Worm (Caenorhabditis elegans) whole organism, L4/young adult: ENCODE results near the gene W01C8.1.

Experiments
- W03F9.2 ChIP-seq: fragments of 150-350 bp; optimal IDR thresholded peaks from 2 replicates; lab custom pipeline; 2014; ENCODE audit warnings: missing biosample characterization, missing genetic modification characterization
- dao-5 ChIP-seq: sonication (generic microtip); optimal IDR thresholded peaks from 2 replicates; lab custom pipeline; 2016; ENCODE audit warnings: missing genotype, missing genetic modification characterization, moderate library complexity, missing compliant biosample characterization
- him-1 ChIP-seq: sonication (generic microtip); optimal IDR thresholded peaks from 2 replicates; lab custom pipeline; 2016; ENCODE audit warnings: missing genotype, missing genetic modification reagents, missing genetic modification characterization, missing compliant biosample characterization

Gene W01C8.1

DNA sequence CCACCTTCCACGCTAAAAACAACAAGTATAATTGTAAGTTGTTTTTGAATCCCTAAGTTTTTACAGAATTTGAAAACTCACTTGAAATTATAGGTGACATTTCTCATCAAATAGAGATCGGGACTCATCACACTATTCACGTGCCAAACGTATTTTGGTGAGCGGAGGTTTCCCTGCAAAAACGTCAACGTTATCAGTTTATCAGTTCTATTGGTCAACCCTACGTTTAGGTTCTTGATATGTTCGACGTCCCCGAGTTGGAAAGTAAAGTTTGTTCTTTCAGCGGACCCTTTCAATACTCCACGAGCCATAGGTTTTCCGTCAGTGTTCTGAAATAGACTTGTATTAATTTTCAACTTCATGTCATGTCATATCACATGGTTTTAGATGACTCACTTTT, 3.2 kb downstream of the W01C8.1 start:
- TF ChIP-seq W03F9.2 (tag; lab: Kevin White, UChicago) (no peak), him-1 (tag; lab: Kevin White, UChicago) (no peak), dao-5 (tag; lab: Kevin White, UChicago) (no peak)

DNA sequence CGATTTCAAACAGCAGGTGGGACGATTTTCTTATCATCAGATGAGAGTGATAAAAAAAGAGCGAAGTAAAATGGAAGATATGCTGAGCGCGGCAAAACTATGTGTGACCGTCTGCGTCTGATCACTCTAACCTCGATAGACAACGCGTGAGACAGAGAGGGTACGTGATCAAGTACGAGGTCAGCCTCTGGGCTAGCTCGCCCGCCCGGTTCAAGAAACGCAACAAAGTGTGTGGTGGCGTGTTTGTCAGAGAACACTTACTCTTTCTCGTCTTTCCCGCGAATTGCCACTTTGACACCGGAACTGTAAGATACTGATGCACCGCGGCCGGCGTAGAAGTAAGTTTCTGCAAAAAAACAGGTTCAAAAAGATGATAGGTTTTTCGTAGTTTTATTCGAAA, 4.0 kb downstream of the W01C8.1 start:
- TF ChIP-seq W03F9.2 (tag; lab: Kevin White, UChicago) (no peak), dao-5 (tag; lab: Kevin White, UChicago) (no peak), him-1 (tag; lab: Kevin White, UChicago) (no peak)

DNA sequence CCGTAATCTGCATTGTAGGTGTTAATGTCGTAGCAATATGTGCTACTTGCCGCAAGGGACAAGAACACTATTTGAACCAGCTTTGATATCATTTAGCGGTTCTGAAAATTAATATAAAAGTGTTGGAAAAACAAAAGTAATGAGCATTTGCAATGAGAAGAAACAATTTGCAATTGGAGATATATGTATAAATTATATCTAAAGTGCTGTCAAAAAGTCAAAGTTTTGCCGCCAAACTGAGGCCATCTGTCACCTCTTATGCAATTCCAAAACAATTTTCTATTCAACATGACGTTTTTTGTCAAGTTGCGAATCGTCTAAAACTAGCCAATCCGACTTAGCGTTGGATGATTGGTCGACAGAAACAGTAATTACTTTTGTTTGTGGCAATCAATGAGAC, 5.0 kb downstream of the W01C8.1 start, which contains the start of gene W01C8.5:
Gene W01C8.5 (minus strand): TSS at position 101 of the 400 bp plus-strand sequence.
- TF ChIP-seq W03F9.2 (tag; lab: Kevin White, UChicago) = no peak
- TF ChIP-seq him-1 (tag; lab: Kevin White, UChicago) = no peak
- no peak for TF ChIP-seq dao-5 (tag; lab: Kevin White, UChicago)

DNA sequence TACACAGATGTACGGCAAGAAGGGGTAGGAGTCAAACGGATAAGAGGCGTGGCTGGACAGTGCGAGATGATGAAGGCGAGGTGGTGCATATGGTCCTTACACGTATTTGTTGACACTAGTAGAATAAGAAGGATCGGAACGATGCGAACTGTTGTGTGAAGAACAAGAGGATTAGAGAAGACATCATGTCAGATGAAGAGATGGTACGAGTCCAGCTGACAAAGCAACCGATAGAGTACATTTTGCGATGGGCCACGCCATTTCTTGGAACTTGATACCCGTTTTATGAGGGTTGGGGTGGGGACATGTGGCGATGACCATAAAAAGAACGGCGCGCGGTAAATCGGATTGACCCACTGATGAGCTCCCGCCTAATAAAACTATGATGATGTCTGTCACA, 6.2 kb downstream of the W01C8.1 start:
- TF ChIP-seq dao-5 (tag; lab: Kevin White, UChicago) (no peak), W03F9.2 (tag; lab: Kevin White, UChicago) (no peak), him-1 (tag; lab: Kevin White, UChicago) (no peak)

DNA sequence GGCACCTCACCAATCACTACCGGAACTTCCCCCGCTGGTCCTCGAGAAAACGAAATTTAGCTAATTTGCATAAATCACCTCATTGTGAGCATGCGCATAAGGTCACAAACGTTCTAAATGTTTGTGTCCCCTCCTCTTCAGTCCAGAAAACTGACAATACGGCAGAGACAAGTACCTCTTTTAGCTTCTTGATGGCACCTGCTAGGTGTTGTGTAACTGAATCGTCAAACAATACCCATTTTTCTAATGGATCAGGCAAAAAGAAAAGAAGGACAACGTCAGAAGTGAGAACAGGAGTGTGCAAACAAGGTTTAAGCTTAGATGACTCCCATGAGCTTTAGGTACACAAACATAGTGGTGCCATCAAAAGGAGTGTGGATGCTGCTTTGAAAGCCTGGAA, 7.4 kb downstream of the W01C8.1 start:
- TF ChIP-seq him-1 (tag; lab: Kevin White, UChicago) = no peak
- TF ChIP-seq dao-5 (tag; lab: Kevin White, UChicago) = no peak
- TF ChIP-seq W03F9.2 (tag; lab: Kevin White, UChicago) = no peak

DNA sequence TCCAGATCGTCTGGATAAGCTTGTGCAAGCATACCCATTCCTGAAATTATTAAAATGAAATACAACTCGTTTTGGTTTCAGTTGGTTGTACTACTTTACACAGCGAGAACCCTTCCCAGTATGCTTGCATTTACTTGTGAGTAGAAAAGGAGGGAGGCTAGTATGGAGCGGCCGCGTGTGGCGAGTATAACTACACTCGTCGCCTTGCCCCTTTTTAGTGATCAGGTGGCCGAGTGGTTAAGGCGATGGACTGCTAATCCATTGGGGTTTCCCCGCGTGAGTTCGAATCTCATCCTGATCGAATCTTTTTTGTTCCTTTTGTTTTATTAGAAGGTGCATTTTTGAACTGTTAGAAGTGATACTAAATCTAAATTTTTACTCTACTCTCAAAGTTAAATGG, 15.6 kb downstream of the W01C8.1 start:
- TF ChIP-seq him-1 (tag; lab: Kevin White, UChicago) (no peak), W03F9.2 (tag; lab: Kevin White, UChicago) (no peak), dao-5 (tag; lab: Kevin White, UChicago) (peak; percentile 58)

DNA sequence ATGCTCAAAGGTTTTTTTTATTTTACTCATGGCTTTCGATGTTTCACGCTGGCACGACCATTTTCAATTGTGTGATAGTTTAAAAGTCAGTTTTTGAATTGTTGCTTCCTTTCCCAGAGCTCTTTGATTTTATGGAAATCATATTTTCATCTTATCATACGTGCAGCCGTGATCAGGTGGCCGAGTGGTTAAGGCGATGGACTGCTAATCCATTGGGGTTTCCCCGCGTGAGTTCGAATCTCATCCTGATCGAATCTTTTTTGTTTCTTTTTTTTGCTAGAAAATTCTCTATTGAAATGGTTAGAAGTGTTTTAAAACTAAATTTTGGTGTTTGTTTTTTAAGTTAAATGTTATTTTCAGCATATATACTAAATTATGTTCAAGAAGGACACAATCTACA, 17.0 kb downstream of the W01C8.1 start:
- TF ChIP-seq W03F9.2 (tag; lab: Kevin White, UChicago) = no peak
- no peak for TF ChIP-seq him-1 (tag; lab: Kevin White, UChicago)
- TF ChIP-seq dao-5 (tag; lab: Kevin White, UChicago) = no peak

DNA sequence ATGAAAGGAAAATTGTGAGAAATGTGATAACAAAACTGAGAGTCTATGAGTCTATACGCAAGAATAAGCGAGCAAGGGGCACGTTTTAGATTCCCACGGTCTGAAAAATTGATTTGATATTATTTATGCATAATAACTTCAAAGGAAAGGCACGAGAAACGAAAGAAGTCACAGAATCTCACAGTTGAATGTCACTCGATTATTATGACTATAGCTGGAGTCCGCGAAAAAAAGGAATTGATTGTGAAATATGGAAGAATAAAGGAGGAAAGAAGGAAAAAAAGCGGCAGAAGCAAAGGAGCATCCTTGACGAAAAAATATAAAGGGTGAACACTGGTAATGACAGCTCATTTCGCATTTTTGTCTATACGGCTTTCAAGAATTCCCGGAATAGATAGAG, 18.4 kb downstream of the W01C8.1 start, which contains the start of gene cat-1:
Gene cat-1 (minus strand): TSS at position 101 of the 400 bp plus-strand sequence.
- TF ChIP-seq dao-5 (tag; lab: Kevin White, UChicago) (no peak), W03F9.2 (tag; lab: Kevin White, UChicago) (no peak)

DNA sequence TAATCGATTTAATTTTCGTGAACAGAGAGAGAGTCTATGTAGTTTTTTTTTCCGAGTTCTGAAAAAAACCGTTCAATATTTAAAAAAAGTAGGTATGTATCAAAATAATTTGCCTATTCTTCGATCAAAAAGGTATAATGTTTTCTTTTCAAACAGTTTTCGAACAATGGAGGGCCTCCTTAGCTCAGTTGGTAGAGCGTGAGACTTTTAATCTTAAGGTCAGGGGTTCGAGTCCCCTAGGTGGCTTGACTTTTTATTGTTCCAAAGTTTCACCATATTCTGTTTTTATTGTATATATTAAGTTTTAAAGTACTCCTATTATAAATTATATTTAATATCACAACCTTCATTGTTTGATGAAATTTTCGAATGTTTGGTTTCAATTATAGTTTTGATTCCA, 21.3 kb downstream of the W01C8.1 start:
- no peak for TF ChIP-seq dao-5 (tag; lab: Kevin White, UChicago)
- peak; percentile 35 for TF ChIP-seq W03F9.2 (tag; lab: Kevin White, UChicago)
- TF ChIP-seq him-1 (tag; lab: Kevin White, UChicago) = no peak

DNA sequence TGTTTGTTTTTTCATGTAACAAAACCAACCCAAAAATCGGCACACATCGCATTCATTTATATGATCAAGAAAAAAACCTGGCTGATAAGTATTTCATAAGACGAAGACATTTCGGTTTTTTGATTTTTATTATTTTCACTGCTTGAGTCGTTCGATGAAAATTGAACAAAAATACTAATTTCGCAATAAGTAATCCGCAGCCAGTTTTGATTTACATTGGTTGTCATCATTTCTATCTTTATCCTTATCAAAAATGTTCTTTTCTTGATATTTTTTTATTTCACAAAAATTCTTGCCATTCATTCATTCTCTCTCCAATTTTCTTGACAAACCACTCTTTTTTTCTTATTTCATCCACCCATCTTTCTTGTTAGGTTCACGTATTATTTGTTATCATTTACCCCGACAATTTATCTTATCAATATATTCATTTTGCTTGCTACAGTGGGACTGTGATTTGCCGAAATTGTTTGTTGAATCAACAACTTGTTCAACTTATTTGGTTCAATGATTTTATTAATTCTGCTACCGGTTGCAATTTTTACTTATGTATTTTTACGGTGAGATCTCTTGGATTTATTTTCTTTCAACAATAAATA, 22.0 kb downstream of the W01C8.1 start, which contains the start of gene cyp-43A1:
Gene cyp-43A1 (plus strand): TSS at position 446 of the 599 bp plus-strand sequence.
- TF ChIP-seq him-1 (tag; lab: Kevin White, UChicago) = no peak
- TF ChIP-seq dao-5 (tag; lab: Kevin White, UChicago) = no peak
- no peak for TF ChIP-seq W03F9.2 (tag; lab: Kevin White, UChicago)

DNA sequence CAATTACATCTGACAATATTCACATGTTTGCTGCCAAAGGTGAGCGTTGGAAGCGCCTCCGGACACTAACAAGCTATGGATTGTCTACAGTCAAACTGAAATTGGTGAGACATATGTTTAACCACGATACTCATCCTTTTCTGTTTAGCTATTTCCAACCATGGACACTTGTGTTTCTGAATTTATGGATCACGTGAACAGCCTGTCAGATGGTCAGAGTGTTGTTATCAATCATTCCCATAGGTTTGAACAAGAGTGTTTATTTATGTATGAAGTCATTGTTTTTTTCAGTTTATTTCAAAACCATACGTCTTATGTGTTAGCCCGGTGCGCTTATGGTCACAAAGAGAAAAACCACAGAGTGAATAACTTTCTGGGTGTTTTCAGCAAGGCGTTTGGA, 23.2 kb downstream of the W01C8.1 start:
- TF ChIP-seq dao-5 (tag; lab: Kevin White, UChicago) (no peak), W03F9.2 (tag; lab: Kevin White, UChicago) (no peak), him-1 (tag; lab: Kevin White, UChicago) (no peak)

DNA sequence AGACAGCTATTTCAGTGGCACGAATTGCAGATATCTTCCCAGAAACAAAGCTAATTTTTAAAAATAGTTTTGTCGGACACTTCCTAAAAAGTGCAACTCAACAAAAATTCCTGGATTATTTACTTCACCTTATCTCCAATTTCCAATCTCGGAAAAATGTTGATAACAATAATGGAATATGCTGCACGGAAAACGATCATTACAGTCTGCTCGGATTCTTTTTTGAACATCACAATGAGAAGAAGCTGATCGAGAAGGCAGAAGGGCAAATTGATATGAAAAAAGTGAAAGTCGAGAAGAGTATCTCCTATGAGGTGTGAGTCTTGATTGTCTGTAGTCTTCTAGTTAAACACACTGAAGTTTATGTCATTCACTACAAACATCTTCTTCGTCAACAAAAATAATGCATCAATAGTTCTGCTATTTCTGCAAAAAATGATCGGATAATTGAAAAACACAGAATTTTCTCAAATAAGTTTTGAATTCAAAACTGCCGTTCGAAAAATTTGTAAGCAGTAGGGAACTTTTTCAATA, 23.7 kb downstream of the W01C8.1 start:
- no peak for TF ChIP-seq dao-5 (tag; lab: Kevin White, UChicago)
- no peak for TF ChIP-seq W03F9.2 (tag; lab: Kevin White, UChicago)
- TF ChIP-seq him-1 (tag; lab: Kevin White, UChicago) = no peak

DNA sequence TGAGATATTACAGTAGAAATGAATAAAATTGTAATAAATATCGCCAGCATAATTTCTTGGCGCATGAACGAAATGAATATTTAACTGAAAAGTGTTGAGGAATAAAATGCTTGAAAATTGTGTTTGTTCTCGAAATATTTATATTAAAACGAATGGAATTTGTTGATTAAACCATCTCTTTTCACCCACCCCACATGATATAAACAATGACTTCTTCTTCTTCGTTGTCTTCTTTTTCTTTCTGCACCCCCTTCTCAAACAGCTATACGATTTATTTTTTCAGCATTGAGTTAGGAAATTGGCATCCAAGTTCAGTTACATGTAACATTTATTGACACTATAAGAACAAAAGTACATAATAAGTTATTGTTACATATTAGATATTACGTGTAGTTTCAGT, 27.9 kb downstream of the W01C8.1 start, which contains the start of gene C41G11.1:
Gene C41G11.1 (minus strand): TSS at position 101 of the 400 bp plus-strand sequence.
- TF ChIP-seq W03F9.2 (tag; lab: Kevin White, UChicago) (no peak), him-1 (tag; lab: Kevin White, UChicago) (no peak), dao-5 (tag; lab: Kevin White, UChicago) (no peak)

DNA sequence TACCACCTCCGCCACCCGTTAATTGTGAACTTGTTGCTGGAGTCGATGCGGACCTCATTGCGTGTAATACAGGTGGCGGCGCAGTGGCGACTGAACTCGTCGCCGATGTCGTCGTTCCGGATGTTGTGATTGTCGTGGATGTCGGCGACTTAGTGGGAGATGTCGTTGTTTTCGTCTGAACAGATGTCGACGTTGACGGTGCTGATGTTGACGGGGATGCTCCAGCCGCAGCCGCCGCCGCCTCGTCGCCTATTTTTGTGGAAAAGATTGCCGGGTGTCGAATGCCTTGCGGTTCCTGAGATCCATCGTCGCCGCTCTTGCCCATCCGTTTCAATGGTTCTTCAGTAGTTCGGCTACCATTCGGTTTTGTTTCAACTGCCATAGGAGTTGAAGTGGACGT, 28.7 kb downstream of the W01C8.1 start:
- TF ChIP-seq him-1 (tag; lab: Kevin White, UChicago) (no peak), dao-5 (tag; lab: Kevin White, UChicago) (no peak), W03F9.2 (tag; lab: Kevin White, UChicago) (no peak)
